Fruit fly (Drosophila melanogaster) whole organism, embryonic: ENCODE results near the gene Fas3.

ENCODE experiments used
- Adf1 ChIP-seq: fragments of 200-800 bp; sonication (Bioruptor generic); IDR thresholded peaks from 2 replicates; pipeline ENCODE4 v1.3.6; 2022; ENCODE audit warnings: missing biosample characterization, missing genetic modification characterization
- Atf3 ChIP-seq: fragments of 200-800 bp; sonication (Bioruptor generic); optimal IDR thresholded peaks from 3 replicates; lab custom pipeline; 2016; ENCODE audit warnings: missing biosample characterization, missing genetic modification characterization
- CG10462 ChIP-seq: fragments of 200-800 bp; sonication (Bioruptor generic); optimal IDR thresholded peaks from 2 replicates; lab custom pipeline; 2016; ENCODE audit warnings: missing biosample characterization, missing genetic modification characterization
- CG11093 ChIP-seq: fragments of 200-800 bp; sonication (Bioruptor generic); IDR thresholded peaks from 3 replicates; pipeline ENCODE4 v1.3.6; 2022; ENCODE audit warnings: missing biosample characterization, missing genetic modification characterization
- CG11456 ChIP-seq: fragments of 200-800 bp; sonication (Bioruptor generic); IDR thresholded peaks from 3 replicates; pipeline ENCODE4 v1.3.6; 2022; ENCODE audit warnings: missing biosample characterization, missing genetic modification characterization
- CG11504 ChIP-seq: fragments of 200-800 bp; sonication (Bioruptor generic); optimal IDR thresholded peaks from 3 replicates; lab custom pipeline; 2019; ENCODE audit warnings: missing biosample characterization, mild to moderate bottlenecking, missing genetic modification characterization, moderate library complexity
- CG11696 ChIP-seq: fragments of 200-800 bp; sonication (Bioruptor generic); IDR thresholded peaks from 2 replicates; pipeline ENCODE4 v1.3.6; 2022; ENCODE audit warnings: missing biosample characterization, missing genetic modification characterization
- CG13296 ChIP-seq: fragments of 200-800 bp; sonication (Bioruptor generic); optimal IDR thresholded peaks from 3 replicates; lab custom pipeline; 2018; ENCODE audit warnings: missing biosample characterization, mild to moderate bottlenecking, missing genetic modification characterization
- CG14667 ChIP-seq: fragments of 200-800 bp; sonication (Bioruptor generic); IDR thresholded peaks from 2 replicates; pipeline ENCODE4 v1.3.6; 2022; ENCODE audit warnings: missing biosample characterization, missing genetic modification characterization
- CG14965 ChIP-seq: fragments of 200-800 bp; sonication (Bioruptor generic); optimal IDR thresholded peaks from 2 replicates; lab custom pipeline; 2016; ENCODE audit warnings: missing biosample characterization, missing genetic modification characterization, borderline replicate concordance
- CG15269 ChIP-seq: fragments of 200-800 bp; sonication (Bioruptor generic); optimal IDR thresholded peaks from 2 replicates; lab custom pipeline; 2018; ENCODE audit warnings: missing biosample characterization, mild to moderate bottlenecking, missing genetic modification characterization, moderate library complexity
- CG15514 ChIP-seq: fragments of 200-800 bp; sonication (Bioruptor generic); optimal IDR thresholded peaks from 3 replicates; lab custom pipeline; 2017; ENCODE audit warnings: missing biosample characterization, missing genetic modification characterization, mild to moderate bottlenecking, moderate library complexity, missing genetic modification reagents
- CG1603 ChIP-seq: fragments of 200-800 bp; sonication (Bioruptor generic); optimal IDR thresholded peaks from 2 replicates; lab custom pipeline; 2019; ENCODE audit warnings: missing biosample characterization, mild to moderate bottlenecking, missing genetic modification characterization, moderate library complexity
- CG17186 ChIP-seq: fragments of 200-800 bp; sonication (Bioruptor generic); optimal IDR thresholded peaks from 3 replicates; lab custom pipeline; 2017; ENCODE audit warnings: missing biosample characterization, missing genetic modification reagents, missing genetic modification characterization
- CG17328 ChIP-seq: fragments of 200-800 bp; sonication (Bioruptor generic); IDR thresholded peaks from 2 replicates; pipeline ENCODE4 v1.3.6; 2022; ENCODE audit warnings: missing biosample characterization, missing genetic modification characterization
- CG17568 ChIP-seq: fragments of 200-800 bp; sonication (Bioruptor generic); optimal IDR thresholded peaks from 2 replicates; lab custom pipeline; 2018; ENCODE audit warnings: missing biosample characterization, mild to moderate bottlenecking, missing genetic modification characterization, moderate library complexity
- CG18262 ChIP-seq: fragments of 200-800 bp; optimal IDR thresholded peaks from 3 replicates; lab custom pipeline; 2019; ENCODE audit warnings: missing biosample characterization, mild to moderate bottlenecking, missing genetic modification characterization, moderate library complexity
- CG31224 ChIP-seq: fragments of 200-800 bp; sonication (Bioruptor generic); IDR thresholded peaks from 2 replicates; pipeline ENCODE4 v1.3.6; 2022; ENCODE audit warnings: missing biosample characterization, missing genetic modification characterization
- CG3726 ChIP-seq: fragments of 200-800 bp; sonication (Bioruptor generic); IDR thresholded peaks from 3 replicates; pipeline ENCODE4, ENCODE4 v1.3.6; 2022; ENCODE audit warnings: missing biosample characterization, missing genetic modification characterization
- CG42726 ChIP-seq: fragments of 200-800 bp; sonication (Bioruptor generic); IDR thresholded peaks from 2 replicates; pipeline ENCODE4 v1.3.6; 2022; ENCODE audit warnings: missing biosample characterization, missing genetic modification characterization; ENCODE audit not compliant: partially characterized antibody
- CG4424 ChIP-seq: fragments of 200-800 bp; sonication (Bioruptor generic); optimal IDR thresholded peaks from 3 replicates; lab custom pipeline; 2016; ENCODE audit warnings: missing biosample characterization, missing genetic modification characterization
- CG6791 ChIP-seq: fragments of 200-800 bp; sonication (Bioruptor generic); IDR thresholded peaks from 3 replicates; pipeline ENCODE4 v1.3.6; 2022; ENCODE audit warnings: missing biosample characterization, missing genetic modification characterization; ENCODE audit not compliant: partially characterized antibody
- CG8281 ChIP-seq: fragments of 200-800 bp; sonication (Bioruptor generic); optimal IDR thresholded peaks from 2 replicates; lab custom pipeline; 2018; ENCODE audit warnings: missing biosample characterization, mild to moderate bottlenecking, missing genetic modification characterization, moderate library complexity
- CG8478 ChIP-seq: fragments of >200 bp; optimal IDR thresholded peaks from 2 replicates; lab custom pipeline; 2018
- CG9817 ChIP-seq: fragments of 200-800 bp; sonication (Bioruptor generic); optimal IDR thresholded peaks from 2 replicates; lab custom pipeline; 2018; ENCODE audit warnings: missing biosample characterization, mild to moderate bottlenecking, missing genetic modification characterization, moderate library complexity
- Deaf1 ChIP-seq: fragments of 200-800 bp; optimal IDR thresholded peaks from 3 replicates; lab custom pipeline; 2019; ENCODE audit warnings: missing biosample characterization, mild to moderate bottlenecking, missing genetic modification characterization, moderate library complexity
- HLHmδ ChIP-seq: fragments of 200-800 bp; sonication (Bioruptor generic); optimal IDR thresholded peaks from 2 replicates; lab custom pipeline; 2018; ENCODE audit warnings: missing biosample characterization, mild to moderate bottlenecking, missing genetic modification characterization, moderate library complexity
- Hr39 ChIP-seq: fragments of >200 bp; optimal IDR thresholded peaks from 2 replicates; lab custom pipeline; 2017
- NFAT ChIP-seq: fragments of 200-800 bp; sonication (Bioruptor generic); IDR thresholded peaks from 2 replicates; pipeline ENCODE4 v1.3.6; 2022; ENCODE audit warnings: missing biosample characterization, missing genetic modification characterization
- Oli ChIP-seq: fragments of 200-800 bp; sonication (Bioruptor generic); optimal IDR thresholded peaks from 2 replicates; lab custom pipeline; 2018; ENCODE audit warnings: missing biosample characterization, mild to moderate bottlenecking, missing genetic modification characterization, moderate library complexity
- PHDP ChIP-seq: fragments of 200-800 bp; sonication (Bioruptor generic); optimal IDR thresholded peaks from 3 replicates; lab custom pipeline; 2018; ENCODE audit warnings: missing biosample characterization, mild to moderate bottlenecking, missing genetic modification characterization, moderate library complexity
- Pdp1 ChIP-seq, 2 experiments: fragments of 200-800 bp; sonication (Bioruptor generic); optimal IDR thresholded peaks; 3 replicates each; lab custom pipeline; 2016; ENCODE audit warnings: missing biosample characterization in 2 of 2, missing genetic modification characterization in 2 of 2, mild to moderate bottlenecking in 1 of 2, moderate library complexity in 1 of 2
- Sox102F ChIP-seq: fragments of 200-800 bp; sonication (Bioruptor generic); optimal IDR thresholded peaks from 2 replicates; lab custom pipeline; 2018; ENCODE audit warnings: missing biosample characterization, mild to moderate bottlenecking, missing genetic modification characterization, moderate library complexity
- aop ChIP-seq: fragments of 200-800 bp; sonication (Bioruptor generic); IDR thresholded peaks from 2 replicates; pipeline ENCODE4 v1.3.6; 2022; ENCODE audit warnings: missing biosample characterization, missing genetic modification characterization
- bcd ChIP-seq: fragments of 200-800 bp; sonication (Bioruptor generic); optimal IDR thresholded peaks from 2 replicates; lab custom pipeline; 2017; ENCODE audit warnings: missing biosample characterization, mild to moderate bottlenecking, missing genetic modification characterization
- gsb-n ChIP-seq: fragments of 200-800 bp; sonication (Bioruptor generic); optimal IDR thresholded peaks from 3 replicates; lab custom pipeline; 2018; ENCODE audit warnings: missing biosample characterization, mild to moderate bottlenecking, missing genetic modification characterization
- lab ChIP-seq: fragments of 200-800 bp; sonication (Bioruptor generic); optimal IDR thresholded peaks from 3 replicates; lab custom pipeline; 2017; ENCODE audit warnings: missing biosample characterization, missing genetic modification characterization, mild to moderate bottlenecking, moderate library complexity, missing genetic modification reagents
- lov ChIP-seq, 2 experiments: fragments of 200-800 bp in 1 of 2; fragments of >200 bp in 1 of 2; sonication (Bioruptor generic) in 1 of 2; IDR thresholded peaks in 1 of 2; optimal IDR thresholded peaks in 1 of 2; 2 replicates in 1 of 2; 3 replicates in 1 of 2; pipeline versions ENCODE4 v1.3.6 to Lab custom; 2017 to 2022; ENCODE audit warnings: missing biosample characterization in 1 of 2, missing genetic modification characterization in 1 of 2
- mld ChIP-seq: fragments of 200-800 bp; sonication (Bioruptor generic); IDR thresholded peaks from 3 replicates; pipeline ENCODE4 v1.3.6; 2022; ENCODE audit warnings: missing biosample characterization, missing genetic modification characterization; ENCODE audit not compliant: partially characterized antibody
- pan ChIP-seq, 4 experiments: fragments of >200 bp in 3 of 4; fragments of 200-800 bp in 1 of 4; sonication (Bioruptor generic) in 1 of 4; optimal IDR thresholded peaks in 3 of 4; IDR thresholded peaks in 1 of 4; 2 replicates each; pipeline versions ENCODE4 v1.3.6 to Lab custom; 2017 to 2022; ENCODE audit warnings: missing biosample characterization in 2 of 4, missing genetic modification characterization in 2 of 4, mixed read lengths in 1 of 4
- phol ChIP-seq: fragments of 200-800 bp; sonication (Bioruptor generic); optimal IDR thresholded peaks from 3 replicates; lab custom pipeline; 2018; ENCODE audit warnings: missing biosample characterization, mild to moderate bottlenecking, missing genetic modification characterization, moderate library complexity
- pita ChIP-seq: fragments of 200-800 bp; sonication (Bioruptor generic); optimal IDR thresholded peaks from 2 replicates; lab custom pipeline; 2017; ENCODE audit warnings: missing biosample characterization, mild to moderate bottlenecking, missing genetic modification characterization
- pnt ChIP-seq: fragments of 200-800 bp; sonication (Bioruptor generic); optimal IDR thresholded peaks from 3 replicates; lab custom pipeline; 2016; ENCODE audit warnings: missing biosample characterization, missing genetic modification characterization
- prd ChIP-seq, 3 experiments: fragments of >200 bp in 2 of 3; fragments of 200-800 bp in 1 of 3; sonication (Bioruptor generic) in 1 of 3; optimal IDR thresholded peaks in 2 of 3; IDR thresholded peaks in 1 of 3; 2 replicates in 2 of 3; 3 replicates in 1 of 3; pipeline versions ENCODE4 v1.3.6 to Lab custom; 2017 to 2022; ENCODE audit warnings: missing biosample characterization in 1 of 3, missing genetic modification characterization in 1 of 3
- repo ChIP-seq: fragments of 200-800 bp; sonication (Bioruptor generic); optimal IDR thresholded peaks from 2 replicates; lab custom pipeline; 2016; ENCODE audit warnings: missing biosample characterization, missing genetic modification characterization
- ro ChIP-seq: fragments of 200-800 bp; sonication (Bioruptor generic); IDR thresholded peaks from 2 replicates; pipeline ENCODE4 v1.3.6; 2022; ENCODE audit warnings: missing biosample characterization, missing genetic modification characterization
- tio ChIP-seq: fragments of 200-800 bp; sonication (Bioruptor generic); optimal IDR thresholded peaks from 2 replicates; lab custom pipeline; 2017; ENCODE audit warnings: missing biosample characterization, missing genetic modification characterization, inconsistent platforms
- trem ChIP-seq: fragments of 200-800 bp; optimal IDR thresholded peaks from 3 replicates; lab custom pipeline; 2019; ENCODE audit warnings: missing biosample characterization, mild to moderate bottlenecking, missing genetic modification characterization, moderate library complexity
- wek ChIP-seq: fragments of 200-800 bp; sonication (Bioruptor generic); optimal IDR thresholded peaks from 3 replicates; lab custom pipeline; 2018; ENCODE audit warnings: missing biosample characterization, mild to moderate bottlenecking, missing genetic modification characterization, moderate library complexity

Fas3 gene

DNA sequence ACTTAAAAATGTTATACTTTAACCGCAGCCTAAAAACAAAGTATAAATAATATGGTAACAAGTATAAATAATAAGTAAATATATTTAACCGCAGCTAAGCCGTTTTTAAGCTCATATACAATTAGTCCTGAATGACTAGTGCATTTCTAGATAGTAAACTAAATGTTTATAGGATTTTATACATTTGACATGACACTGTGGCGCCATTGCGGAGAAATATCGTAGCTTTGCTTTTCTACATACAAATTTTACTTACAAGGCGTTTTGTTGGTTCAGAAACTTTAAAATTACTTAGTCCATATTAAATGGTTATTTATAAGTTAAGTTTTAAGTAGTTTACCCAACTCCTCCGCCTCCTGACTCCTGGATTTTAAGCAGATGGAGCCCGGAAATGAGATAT is 121.3 kb downstream of the Fas3 start (continued):
- TF ChIP-seq repo (GFP tag; lab: Kevin White, UChicago) (no peak), pnt (peak; percentile 18), CG11696 (GFP tag; lab: Robert Waterston, UW) (no peak), pita (peak; percentile 6), Deaf1 (tag; lab: Kevin White, UChicago) (no peak), CG14965 (GFP tag; lab: Kevin White, UChicago) (no peak), mld (GFP tag; lab: Robert Waterston, UW) (no peak), CG1603 (tag; lab: Kevin White, UChicago) (peak; percentile 4), CG6791 (GFP tag; lab: Robert Waterston, UW) (no peak), CG11456 (GFP tag; lab: Robert Waterston, UW) (peak; percentile 78), tio (GFP tag; lab: Kevin White, UChicago) (peak; percentile 4), CG3726 (GFP tag; lab: Robert Waterston, UW) (no peak), CG15514 (GFP tag; lab: Kevin White, UChicago) (no peak), NFAT (peak; percentile 29; the same call in 1 of the 2 replicates), pan (optimal IDR thresholded peaks at IDR 0.05; lab: Kevin White, UChicago) (no peak), pan (GFP tag; optimal IDR thresholded peaks at IDR 0.05 in 1 of 2, IDR thresholded peaks at IDR 0.05 in 1 of 2) (peak in 1 of 2 experiments; percentile 21), CG10462 (GFP tag; lab: Kevin White, UChicago) (no peak), PHDP (tag; lab: Kevin White, UChicago) (peak; percentile 34), bcd (GFP tag; lab: Kevin White, UChicago) (peak; percentile 31), CG17328 (GFP tag; lab: Robert Waterston, UW) (peak; percentile 34; the same call in 1 of the 2 replicates), CG31224 (GFP tag; lab: Robert Waterston, UW) (no peak), CG18262 (tag; lab: Kevin White, UChicago) (peak; percentile 4), lab (peak; percentile 19), lov (optimal IDR thresholded peaks at IDR 0.05; lab: Kevin White, UChicago) (no peak), lov (GFP tag; IDR thresholded peaks at IDR 0.05; lab: Robert Waterston, UW) (no peak; the same call in 2 of the 3 replicates), CG15269 (tag; lab: Kevin White, UChicago) (peak; percentile 17), CG14667 (GFP tag; lab: Robert Waterston, UW) (no peak), Pdp1 (GFP tag; optimal IDR thresholded peaks at IDR 0.05; lab: Kevin White, UChicago) (peak in 1 of 2 experiments; percentile 6), prd (optimal IDR thresholded peaks at IDR 0.05; lab: Kevin White, UChicago) (no peak), prd (GFP tag; IDR thresholded peaks at IDR 0.05; lab: Robert Waterston, UW) (no peak), CG17186 (GFP tag; lab: Kevin White, UChicago) (no peak), CG4424 (GFP tag; lab: Kevin White, UChicago) (peak; percentile 16), CG17568 (GFP tag; lab: Kevin White, UChicago) (no peak), HLHmδ (GFP tag; lab: Kevin White, UChicago) (no peak), CG42726 (GFP tag; lab: Robert Waterston, UW) (peak; percentile 89), CG11504 (tag; lab: Kevin White, UChicago) (peak; percentile 58), trem (tag; lab: Kevin White, UChicago) (peak; percentile 18), CG8478 (lab: Kevin White, UChicago) (no peak), CG8281 (tag; lab: Kevin White, UChicago) (no peak), Hr39 (lab: Kevin White, UChicago) (no peak), CG9817 (peak; percentile 9), CG11093 (GFP tag; lab: Robert Waterston, UW) (no peak), Atf3 (no peak), Sox102F (GFP tag; lab: Kevin White, UChicago) (no peak), phol (tag; lab: Kevin White, UChicago) (peak; percentile 13), CG13296 (GFP tag; lab: Kevin White, UChicago) (no peak), Oli (tag; lab: Kevin White, UChicago) (no peak), wek (GFP tag; lab: Kevin White, UChicago) (no peak), aop (GFP tag; lab: Robert Waterston, UW) (no peak), Adf1 (GFP tag; lab: Robert Waterston, UW) (no peak), gsb-n (tag; lab: Kevin White, UChicago) (no peak), ro (GFP tag; lab: Robert Waterston, UW) (peak; percentile 14; the same call in 1 of the 2 replicates)
